Worm (Caenorhabditis elegans) whole organism, mixed stage, embryonic: ENCODE data around the gene ppfr-4.

ENCODE experiments used
- M03D4.4 ChIP-seq: sonication (generic microtip); optimal IDR thresholded peaks from 2 replicates; lab custom pipeline; 2017; ENCODE audit warnings: mild to moderate bottlenecking, missing genetic modification characterization, missing compliant biosample characterization
- bed-3 ChIP-seq: fragments of 200-800 bp; sonication (Bioruptor generic); optimal IDR thresholded peaks from 3 replicates; lab custom pipeline; 2018; ENCODE audit warnings: mild to moderate bottlenecking, missing genetic modification characterization, moderate library complexity, missing compliant biosample characterization
- blmp-1 ChIP-seq: fragments of 150-350 bp; optimal IDR thresholded peaks from 2 replicates; lab custom pipeline; 2014; ENCODE audit warnings: missing biosample characterization, missing genetic modification characterization
- ceh-43 ChIP-seq: fragments of 200-800 bp; sonication (Bioruptor generic); optimal IDR thresholded peaks from 2 replicates; lab custom pipeline; 2018; ENCODE audit warnings: mild to moderate bottlenecking, missing genetic modification characterization, moderate library complexity, missing compliant biosample characterization
- ceh-83 ChIP-seq: fragments of 200-800 bp; sonication (Bioruptor generic); optimal IDR thresholded peaks from 2 replicates; lab custom pipeline; 2018; ENCODE audit warnings: mild to moderate bottlenecking, missing genetic modification characterization, missing compliant biosample characterization
- drap-1 ChIP-seq: fragments of 200-800 bp; sonication (Bioruptor generic); optimal IDR thresholded peaks from 3 replicates; lab custom pipeline; 2018; ENCODE audit warnings: mild to moderate bottlenecking, missing genetic modification characterization, missing compliant biosample characterization
- elt-3 ChIP-seq: fragments of 150-350 bp; optimal IDR thresholded peaks from 2 replicates; lab custom pipeline; 2014; ENCODE audit warnings: missing biosample characterization, missing genetic modification characterization
- flh-1 ChIP-seq: fragments of 200-800 bp; sonication (Bioruptor generic); optimal IDR thresholded peaks from 2 replicates; lab custom pipeline; 2018; ENCODE audit warnings: mild to moderate bottlenecking, missing genetic modification characterization, moderate library complexity, missing compliant biosample characterization
- ham-2 ChIP-seq: fragments of 200-800 bp; sonication (Bioruptor generic); optimal IDR thresholded peaks from 2 replicates; lab custom pipeline; 2018; ENCODE audit warnings: mild to moderate bottlenecking, missing genetic modification characterization, missing compliant biosample characterization
- lin-32 ChIP-seq: fragments of 200-800 bp; sonication (Bioruptor generic); optimal IDR thresholded peaks from 2 replicates; lab custom pipeline; 2018; ENCODE audit warnings: mild to moderate bottlenecking, missing genetic modification characterization, missing compliant biosample characterization
- lsy-2 ChIP-seq: fragments of 150-350 bp; optimal IDR thresholded peaks from 2 replicates; lab custom pipeline; 2014; ENCODE audit warnings: missing biosample characterization, missing genetic modification characterization
- mep-1 ChIP-seq: fragments of 150-350 bp; optimal IDR thresholded peaks from 2 replicates; lab custom pipeline; 2017; ENCODE audit warnings: missing biosample characterization, missing genetic modification reagents, missing genetic modification characterization, inconsistent platforms
- mls-2 ChIP-seq: sonication (generic microtip); optimal IDR thresholded peaks from 2 replicates; lab custom pipeline; 2016; ENCODE audit warnings: mild to moderate bottlenecking, missing genetic modification characterization, moderate library complexity, missing compliant biosample characterization
- nhr-12 ChIP-seq: fragments of 150-350 bp; optimal IDR thresholded peaks from 2 replicates; lab custom pipeline; 2014; ENCODE audit warnings: missing biosample characterization, missing genetic modification characterization
- nhr-2 ChIP-seq: fragments of 150-350 bp; optimal IDR thresholded peaks from 2 replicates; lab custom pipeline; 2014; ENCODE audit warnings: missing biosample characterization, missing genetic modification characterization
- nhr-237 ChIP-seq: fragments of 150-350 bp; optimal IDR thresholded peaks from 2 replicates; lab custom pipeline; 2014; ENCODE audit warnings: missing biosample characterization, missing genetic modification characterization
- nhr-28 ChIP-seq: fragments of 150-350 bp; optimal IDR thresholded peaks from 2 replicates; lab custom pipeline; 2014; ENCODE audit warnings: missing biosample characterization, missing genetic modification characterization
- nhr-76 ChIP-seq: sonication (generic microtip); optimal IDR thresholded peaks from 2 replicates; lab custom pipeline; 2017; ENCODE audit warnings: missing biosample characterization, missing genetic modification characterization
- sem-2 ChIP-seq: fragments of 200-800 bp; sonication (Bioruptor generic); optimal IDR thresholded peaks from 2 replicates; lab custom pipeline; 2018; ENCODE audit warnings: mild to moderate bottlenecking, missing genetic modification characterization, missing compliant biosample characterization
- snpc-4 ChIP-seq: fragments of 150-350 bp; optimal IDR thresholded peaks from 2 replicates; lab custom pipeline; 2014; ENCODE audit warnings: missing biosample characterization, missing genetic modification characterization
- sptf-1 ChIP-seq: sonication (generic microtip); optimal IDR thresholded peaks from 2 replicates; lab custom pipeline; 2017; ENCODE audit warnings: mild to moderate bottlenecking, missing genetic modification characterization, moderate library complexity, missing compliant biosample characterization
- tbx-8 ChIP-seq: fragments of 200-800 bp; sonication (Bioruptor generic); optimal IDR thresholded peaks from 2 replicates; lab custom pipeline; 2018; ENCODE audit warnings: mild to moderate bottlenecking, missing genetic modification characterization, moderate library complexity, missing compliant biosample characterization
- unc-120 ChIP-seq: sonication (generic microtip); optimal IDR thresholded peaks from 2 replicates; lab custom pipeline; 2017; ENCODE audit warnings: missing genetic modification characterization, missing compliant biosample characterization; ENCODE audit not compliant: poor library complexity, severe bottlenecking
- unc-39 ChIP-seq: fragments of 150-350 bp; optimal IDR thresholded peaks from 2 replicates; lab custom pipeline; 2014; ENCODE audit warnings: missing biosample characterization, missing genetic modification characterization
- unc-62 ChIP-seq: fragments of 150-350 bp; optimal IDR thresholded peaks from 2 replicates; lab custom pipeline; 2014; ENCODE audit warnings: missing biosample characterization, missing genetic modification reagents, missing genetic modification characterization
- zip-8 ChIP-seq: fragments of 150-350 bp; optimal IDR thresholded peaks from 2 replicates; lab custom pipeline; 2014; ENCODE audit warnings: missing biosample characterization, missing genetic modification characterization
- ztf-11 ChIP-seq: fragments of 150-350 bp; optimal IDR thresholded peaks from 2 replicates; lab custom pipeline; 2014; ENCODE audit warnings: missing biosample characterization, missing genetic modification characterization

Gene ppfr-4

DNA sequence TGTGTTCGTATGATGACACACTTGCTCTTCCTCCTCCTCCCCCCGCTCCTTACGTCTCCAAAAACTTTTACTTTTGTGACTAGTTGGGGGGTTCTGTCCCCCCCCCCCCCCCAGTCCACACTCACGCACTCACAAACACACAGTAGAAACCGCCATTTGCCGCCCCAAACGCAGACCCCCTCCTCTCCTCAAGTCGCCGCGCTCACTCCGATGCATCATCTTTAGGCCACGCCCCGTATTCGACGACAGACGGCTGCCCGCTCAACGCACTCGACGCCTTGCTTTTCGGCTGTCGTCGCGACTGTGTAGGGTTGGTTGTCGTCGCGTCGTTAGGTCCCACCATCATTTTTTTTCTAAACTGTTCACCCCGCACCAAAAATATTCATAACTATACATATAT is 16.4 kb downstream of the ppfr-4 start, which contains the start of gene zmp-2:
Gene zmp-2 (plus strand): TSS at position 247 of the 400 bp plus-strand sequence.
- TF ChIP-seq mls-2, result no peak
- no peak for TF ChIP-seq M03D4.4 (tag; lab: Kevin White, UChicago)
- no peak for TF ChIP-seq drap-1 (GFP tag; lab: Kevin White, UChicago)
- TF ChIP-seq bed-3 (GFP tag; lab: Kevin White, UChicago), result no peak
- no peak for TF ChIP-seq sptf-1 (tag; lab: Kevin White, UChicago)
- no peak for TF ChIP-seq ztf-11 (tag; lab: Kevin White, UChicago)
- no peak for TF ChIP-seq mep-1
- TF ChIP-seq lsy-2 (tag; lab: Kevin White, UChicago), result no peak
- TF ChIP-seq ceh-83 (GFP tag; lab: Kevin White, UChicago), result no peak
- no peak for TF ChIP-seq ceh-43 (GFP tag; lab: Kevin White, UChicago)
- TF ChIP-seq elt-3 (tag; lab: Kevin White, UChicago), result no peak
- no peak for TF ChIP-seq nhr-237 (tag; lab: Kevin White, UChicago)
- TF ChIP-seq nhr-76 (tag; lab: Kevin White, UChicago), result no peak
- TF ChIP-seq tbx-8 (GFP tag; lab: Kevin White, UChicago), result no peak
- TF ChIP-seq sem-2 (GFP tag; lab: Kevin White, UChicago), result no peak
- TF ChIP-seq nhr-12 (tag; lab: Kevin White, UChicago), result no peak
- TF ChIP-seq blmp-1 (tag; lab: Kevin White, UChicago), result no peak

DNA sequence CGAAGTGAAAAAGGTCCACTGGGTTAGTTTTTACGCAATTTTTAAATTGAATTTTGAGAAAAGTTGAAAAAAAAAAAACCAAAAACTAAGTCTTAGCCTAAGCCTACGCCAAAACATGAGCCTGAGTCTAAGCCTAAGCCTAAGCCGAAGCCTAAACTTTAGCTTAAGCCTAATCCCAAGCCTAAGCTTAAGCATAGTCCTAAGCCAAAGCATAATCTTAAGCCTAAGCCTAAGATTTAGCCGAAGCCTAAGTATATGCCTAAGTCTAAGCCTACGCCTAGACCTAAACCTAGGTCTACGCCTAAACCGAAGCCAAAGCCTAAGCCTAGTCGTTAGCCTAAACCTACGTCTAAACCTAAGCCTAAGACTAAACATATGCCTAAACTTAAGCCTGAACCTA is 21.9 kb downstream of the ppfr-4 start:
- no peak for TF ChIP-seq M03D4.4 (tag; lab: Kevin White, UChicago)
- TF ChIP-seq bed-3 (GFP tag; lab: Kevin White, UChicago), result no peak
- TF ChIP-seq mep-1, result no peak
- no peak for TF ChIP-seq ztf-11 (tag; lab: Kevin White, UChicago)
- TF ChIP-seq sptf-1 (tag; lab: Kevin White, UChicago), result no peak
- no peak for TF ChIP-seq sem-2 (GFP tag; lab: Kevin White, UChicago)
- no peak for TF ChIP-seq lin-32
- TF ChIP-seq unc-120 (tag; lab: Kevin White, UChicago), result no peak
- TF ChIP-seq snpc-4, result no peak
- TF ChIP-seq flh-1 (GFP tag; lab: Kevin White, UChicago), result no peak
- TF ChIP-seq zip-8 (tag; lab: Kevin White, UChicago), result no peak
- no peak for TF ChIP-seq elt-3 (tag; lab: Kevin White, UChicago)
- no peak for TF ChIP-seq unc-39 (tag; lab: Kevin White, UChicago)
- TF ChIP-seq nhr-2 (tag; lab: Kevin White, UChicago), result no peak

DNA sequence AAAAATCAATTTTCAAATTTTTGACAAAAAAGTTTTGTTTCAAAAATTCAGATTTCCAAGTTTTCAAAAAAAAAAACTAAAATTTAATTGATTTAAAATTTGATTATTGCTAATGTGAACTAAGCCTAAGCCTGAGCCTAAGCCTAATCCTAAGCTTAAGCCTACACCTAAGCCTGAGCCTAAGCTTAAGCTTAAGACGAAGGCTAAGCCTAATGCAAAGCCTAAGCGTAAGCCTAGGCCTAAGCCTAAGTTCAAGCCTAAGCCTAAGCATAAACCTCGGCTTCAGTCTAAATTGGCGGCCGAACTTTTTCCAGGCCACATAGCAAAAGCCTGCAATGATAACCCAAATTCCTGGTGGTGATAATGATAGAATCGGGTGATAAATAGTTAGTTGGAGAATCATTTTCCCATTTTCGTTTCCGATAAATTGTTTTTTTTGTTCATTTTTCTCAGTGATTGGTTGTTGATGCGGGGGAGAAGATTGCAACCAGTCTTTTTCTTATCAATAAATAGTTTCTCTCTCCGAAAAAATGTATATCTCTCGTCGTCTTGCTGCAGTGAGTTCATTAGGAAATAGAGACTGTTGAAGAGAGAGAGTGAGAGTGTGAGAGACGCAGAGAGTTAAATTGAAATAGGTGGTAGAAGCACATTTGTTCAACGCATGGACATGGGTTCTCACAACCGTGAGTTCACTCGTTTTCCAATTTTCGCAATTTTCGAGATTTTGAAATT is 27.6 kb downstream of the ppfr-4 start:
- TF ChIP-seq ham-2 (GFP tag; lab: Kevin White, UChicago), result peak; percentile 73
- no peak for TF ChIP-seq nhr-28
- TF ChIP-seq, all 35 proteins: peak for 1

DNA sequence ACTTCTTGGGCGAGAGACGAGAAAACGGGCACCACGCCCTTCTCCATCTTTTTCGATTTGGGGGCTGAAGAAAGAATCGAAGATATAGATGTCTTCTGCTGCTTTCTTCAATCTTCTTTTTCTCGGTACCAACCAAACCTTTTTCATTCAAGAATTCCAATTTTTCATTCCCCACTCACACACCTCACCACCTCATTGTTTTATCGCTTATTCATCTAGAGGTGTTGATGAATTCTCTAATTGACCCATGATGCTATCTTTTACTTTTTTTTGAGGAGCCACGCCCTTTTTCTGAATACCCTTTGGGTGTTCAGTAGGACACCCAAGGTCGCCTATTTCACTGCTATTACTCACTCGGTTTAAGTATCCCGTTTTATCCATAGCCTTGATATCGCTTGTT is 31.8 kb downstream of the ppfr-4 start:
- TF ChIP-seq bed-3 (GFP tag; lab: Kevin White, UChicago) (no peak), nhr-2 (tag; lab: Kevin White, UChicago) (no peak), mep-1 (no peak), elt-3 (tag; lab: Kevin White, UChicago) (no peak), nhr-28 (no peak), nhr-12 (tag; lab: Kevin White, UChicago) (no peak), lin-32 (no peak), nhr-76 (tag; lab: Kevin White, UChicago) (no peak), M03D4.4 (tag; lab: Kevin White, UChicago) (no peak), unc-62 (GFP tag; lab: Kevin White, UChicago) (no peak)
- TF ChIP-seq, all 35 proteins: peak for 0

DNA sequence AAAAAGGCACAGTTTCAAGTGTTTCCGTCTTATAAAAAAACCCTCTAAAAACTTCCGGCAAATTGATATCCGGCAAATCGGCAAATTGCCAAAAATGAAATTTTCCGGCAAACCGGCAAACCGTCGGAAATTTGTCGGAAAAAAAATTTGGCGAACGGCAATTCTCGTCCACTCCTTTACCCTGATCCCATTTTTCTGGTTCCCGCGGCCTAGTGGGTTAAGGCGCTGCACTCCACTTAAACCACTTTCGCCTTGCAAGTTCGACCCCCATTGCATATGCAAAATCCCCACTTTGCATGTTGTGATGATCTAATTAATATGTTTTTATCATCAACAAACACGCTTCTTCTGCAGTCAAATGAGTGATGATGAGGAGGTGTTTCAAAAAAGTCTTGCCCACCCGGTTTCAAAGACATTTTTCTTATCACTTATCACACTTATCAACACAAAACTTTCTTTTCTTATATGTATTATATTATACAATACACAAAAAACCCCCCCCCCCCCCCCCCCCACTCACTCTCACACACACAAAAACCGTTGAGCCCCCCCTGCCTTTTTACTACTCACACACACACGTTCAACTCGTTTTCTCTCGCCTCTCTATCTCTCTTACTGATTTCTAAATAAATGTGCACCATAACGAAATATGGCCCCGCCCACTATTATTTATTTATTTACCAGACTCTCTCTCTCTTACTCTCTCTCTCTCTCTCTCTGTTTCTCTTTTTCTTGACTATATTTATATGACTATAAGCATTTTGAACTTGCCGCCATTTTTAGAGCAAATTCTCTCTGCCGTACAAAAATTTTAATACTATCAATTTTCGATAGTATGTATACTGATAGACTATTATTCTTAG is 33.2 kb downstream of the ppfr-4 start:
- TF ChIP-seq unc-120 (tag; lab: Kevin White, UChicago), result no peak
- TF ChIP-seq elt-3 (tag; lab: Kevin White, UChicago), result no peak
- no peak for TF ChIP-seq nhr-28
